Fruit fly (Drosophila melanogaster) whole organism, embryonic: Measurements from ENCODE around the gene CG6800.

Experiments used
- Abd-B ChIP-seq: fragments of 200-800 bp; sonication (Bioruptor generic); optimal IDR thresholded peaks from 2 replicates; lab custom pipeline; 2018; ENCODE audit warnings: missing biosample characterization, mild to moderate bottlenecking, missing genetic modification characterization, moderate library complexity
- Asciz ChIP-seq: fragments of 200-800 bp; sonication (Bioruptor generic); optimal IDR thresholded peaks from 2 replicates; lab custom pipeline; 2017; ENCODE audit warnings: missing biosample characterization, mild to moderate bottlenecking, missing genetic modification characterization, missing genetic modification reagents
- CG10565 ChIP-seq: fragments of 200-800 bp; sonication (Bioruptor generic); optimal IDR thresholded peaks from 3 replicates; lab custom pipeline; 2016; ENCODE audit warnings: missing biosample characterization, mild to moderate bottlenecking, missing genetic modification characterization
- CG12236 ChIP-seq: fragments of 200-800 bp; sonication (Bioruptor generic); optimal IDR thresholded peaks from 2 replicates; lab custom pipeline; 2016; ENCODE audit warnings: missing biosample characterization, missing genetic modification characterization
- CG12391 ChIP-seq: fragments of 200-800 bp; sonication (Bioruptor generic); optimal IDR thresholded peaks from 3 replicates; lab custom pipeline; 2018; ENCODE audit warnings: missing biosample characterization, mild to moderate bottlenecking, missing genetic modification characterization, moderate library complexity
- CG12942 ChIP-seq: fragments of 200-800 bp; sonication (Bioruptor generic); optimal IDR thresholded peaks from 3 replicates; lab custom pipeline; 2016; ENCODE audit warnings: missing biosample characterization, missing genetic modification characterization
- CG15269 ChIP-seq: fragments of 200-800 bp; sonication (Bioruptor generic); optimal IDR thresholded peaks from 2 replicates; lab custom pipeline; 2018; ENCODE audit warnings: missing biosample characterization, mild to moderate bottlenecking, missing genetic modification characterization, moderate library complexity
- CG18262 ChIP-seq: fragments of 200-800 bp; optimal IDR thresholded peaks from 3 replicates; lab custom pipeline; 2019; ENCODE audit warnings: missing biosample characterization, mild to moderate bottlenecking, missing genetic modification characterization, moderate library complexity
- CG18764 ChIP-seq: fragments of 200-800 bp; sonication (Bioruptor generic); optimal IDR thresholded peaks from 3 replicates; lab custom pipeline; 2016; ENCODE audit warnings: missing biosample characterization, missing genetic modification characterization
- CG2199 ChIP-seq: fragments of 200-800 bp; sonication (Bioruptor generic); IDR thresholded peaks from 3 replicates; pipeline ENCODE4 v1.3.6; 2022; ENCODE audit warnings: missing biosample characterization, missing genetic modification characterization
- CG2712 ChIP-seq: fragments of 200-800 bp; optimal IDR thresholded peaks from 3 replicates; lab custom pipeline; 2019; ENCODE audit warnings: missing biosample characterization, mild to moderate bottlenecking, missing genetic modification characterization, moderate library complexity
- CG2875 ChIP-seq: fragments of 200-800 bp; sonication (Bioruptor generic); optimal IDR thresholded peaks from 2 replicates; lab custom pipeline; 2017; ENCODE audit warnings: missing biosample characterization, mild to moderate bottlenecking, missing genetic modification characterization, missing genetic modification reagents
- CG31224 ChIP-seq: fragments of 200-800 bp; sonication (Bioruptor generic); IDR thresholded peaks from 2 replicates; pipeline ENCODE4 v1.3.6; 2022; ENCODE audit warnings: missing biosample characterization, missing genetic modification characterization
- CG3163 ChIP-seq: fragments of 200-800 bp; sonication (Bioruptor generic); optimal IDR thresholded peaks from 3 replicates; lab custom pipeline; 2016; ENCODE audit warnings: missing biosample characterization, missing genetic modification characterization
- CG3407 ChIP-seq: fragments of 200-800 bp; sonication (Bioruptor generic); optimal IDR thresholded peaks from 2 replicates; lab custom pipeline; 2018; ENCODE audit warnings: missing biosample characterization, mild to moderate bottlenecking, missing genetic modification characterization
- CG6654 ChIP-seq: fragments of 200-800 bp; sonication (Bioruptor generic); optimal IDR thresholded peaks from 2 replicates; lab custom pipeline; 2017; ENCODE audit warnings: missing biosample characterization, mild to moderate bottlenecking, missing genetic modification characterization
- CG8359 ChIP-seq: fragments of 200-800 bp; sonication (Bioruptor generic); optimal IDR thresholded peaks from 2 replicates; lab custom pipeline; 2017; ENCODE audit warnings: missing biosample characterization, mild to moderate bottlenecking, missing genetic modification characterization, borderline replicate concordance
- CG8924 ChIP-seq: fragments of 200-800 bp; optimal IDR thresholded peaks from 3 replicates; lab custom pipeline; 2019; ENCODE audit warnings: missing biosample characterization, mild to moderate bottlenecking, missing genetic modification characterization, moderate library complexity
- CTCF ChIP-seq: fragments of 200-800 bp; sonication (Bioruptor generic); optimal IDR thresholded peaks from 2 replicates; lab custom pipeline; 2017; ENCODE audit warnings: missing biosample characterization, mild to moderate bottlenecking, missing genetic modification characterization, moderate library complexity
- Deaf1 ChIP-seq: fragments of 200-800 bp; optimal IDR thresholded peaks from 3 replicates; lab custom pipeline; 2019; ENCODE audit warnings: missing biosample characterization, mild to moderate bottlenecking, missing genetic modification characterization, moderate library complexity
- Drgx ChIP-seq: fragments of 200-800 bp; sonication (Bioruptor generic); IDR thresholded peaks from 2 replicates; pipeline ENCODE4 v1.3.6; 2022; ENCODE audit warnings: missing biosample characterization, missing genetic modification characterization
- E2f2 ChIP-seq: fragments of 200-800 bp; sonication (Bioruptor generic); IDR thresholded peaks from 2 replicates; pipeline ENCODE4 v1.3.6; 2022; ENCODE audit warnings: missing biosample characterization, missing genetic modification characterization
- GATAe ChIP-seq: fragments of 200-800 bp; sonication (Bioruptor generic); conservative IDR thresholded peaks from 2 replicates; pipeline ENCODE4 v1.3.6; 2022; ENCODE audit warnings: missing biosample characterization, missing genetic modification characterization
- H2.0 ChIP-seq: fragments of 200-800 bp; sonication (Bioruptor generic); IDR thresholded peaks from 2 replicates; pipeline ENCODE4 v1.3.6; 2022; ENCODE audit warnings: missing biosample characterization, missing genetic modification characterization
- HLH4C ChIP-seq: fragments of 200-800 bp; sonication (Bioruptor generic); IDR thresholded peaks from 3 replicates; pipeline ENCODE4 v1.3.6; 2022; ENCODE audit warnings: missing biosample characterization, missing genetic modification characterization; ENCODE audit not compliant: partially characterized antibody
- Hr51 ChIP-seq, 2 experiments: fragments of 200-800 bp; sonication (Bioruptor generic); optimal IDR thresholded peaks; 2 replicates in 1 of 2; 3 replicates in 1 of 2; lab custom pipeline; 2016 to 2018; ENCODE audit warnings: missing biosample characterization in 2 of 2, missing genetic modification characterization in 2 of 2, mild to moderate bottlenecking in 1 of 2, moderate library complexity in 1 of 2
- Jarid2 ChIP-seq: fragments of 200-800 bp; sonication (Bioruptor generic); optimal IDR thresholded peaks from 3 replicates; lab custom pipeline; 2017; ENCODE audit warnings: mild to moderate bottlenecking, missing biosample characterization, missing genetic modification reagents, missing genetic modification characterization
- Med ChIP-seq: fragments of 200-800 bp; sonication (Bioruptor generic); peaks from one replicate; lab custom pipeline; 2016; ENCODE audit warnings: missing biosample characterization, missing genetic modification characterization, mild to moderate bottlenecking, inconsistent platforms, moderate library complexity
- Pdp1 ChIP-seq, 2 experiments: fragments of 200-800 bp; sonication (Bioruptor generic); optimal IDR thresholded peaks; 3 replicates each; lab custom pipeline; 2016; ENCODE audit warnings: missing biosample characterization in 2 of 2, missing genetic modification characterization in 2 of 2, mild to moderate bottlenecking in 1 of 2, moderate library complexity in 1 of 2
- Rx ChIP-seq: fragments of 200-800 bp; sonication (Bioruptor generic); IDR thresholded peaks from 2 replicates; pipeline ENCODE4 v1.3.6; 2022; ENCODE audit warnings: missing biosample characterization, missing genetic modification characterization
- Taf1 ChIP-seq: fragments of 200-800 bp; sonication (Bioruptor generic); IDR thresholded peaks from 2 replicates; pipeline ENCODE4 v1.3.6; 2022; ENCODE audit warnings: missing biosample characterization, missing genetic modification characterization
- ap ChIP-seq: fragments of 200-800 bp; sonication (Bioruptor generic); IDR thresholded peaks from 2 replicates; pipeline ENCODE4 v1.3.6; 2022; ENCODE audit warnings: missing biosample characterization, missing genetic modification characterization
- ara ChIP-seq: fragments of 200-800 bp; sonication (Bioruptor generic); IDR thresholded peaks from 2 replicates; pipeline ENCODE4 v1.3.6; 2022; ENCODE audit warnings: missing biosample characterization, missing genetic modification characterization
- az2 ChIP-seq: fragments of 200-800 bp; sonication (Bioruptor generic); optimal IDR thresholded peaks from 3 replicates; lab custom pipeline; 2016; ENCODE audit warnings: missing biosample characterization, missing genetic modification characterization
- cwo ChIP-seq: fragments of 200-800 bp; sonication (Bioruptor generic); optimal IDR thresholded peaks from 3 replicates; lab custom pipeline; 2017; ENCODE audit warnings: missing biosample characterization, missing genetic modification characterization, mild to moderate bottlenecking, moderate library complexity, missing genetic modification reagents
- fd3F ChIP-seq: fragments of 200-800 bp; sonication (Bioruptor generic); optimal IDR thresholded peaks from 2 replicates; lab custom pipeline; 2018; ENCODE audit warnings: missing biosample characterization, mild to moderate bottlenecking, missing genetic modification characterization, moderate library complexity
- fd64A ChIP-seq: fragments of 200-800 bp; sonication (Bioruptor generic); optimal IDR thresholded peaks from 3 replicates; lab custom pipeline; 2018; ENCODE audit warnings: missing biosample characterization, mild to moderate bottlenecking, missing genetic modification characterization
- grau ChIP-seq: fragments of 200-800 bp; optimal IDR thresholded peaks from 3 replicates; lab custom pipeline; 2019; ENCODE audit warnings: missing biosample characterization, mild to moderate bottlenecking, missing genetic modification characterization, moderate library complexity
- knrl ChIP-seq: fragments of 200-800 bp; sonication (Bioruptor generic); IDR thresholded peaks from 3 replicates; pipeline ENCODE4 v1.3.6; 2022; ENCODE audit warnings: missing biosample characterization, missing genetic modification characterization; ENCODE audit not compliant: partially characterized antibody
- nmo ChIP-seq: fragments of 200-800 bp; sonication (Bioruptor generic); optimal IDR thresholded peaks from 2 replicates; lab custom pipeline; 2018; ENCODE audit warnings: missing biosample characterization, mild to moderate bottlenecking, missing genetic modification characterization, moderate library complexity
- nom ChIP-seq: fragments of 200-800 bp; sonication (Bioruptor generic); optimal IDR thresholded peaks from 2 replicates; lab custom pipeline; 2017; ENCODE audit warnings: missing biosample characterization, missing genetic modification characterization, mild to moderate bottlenecking, moderate library complexity, missing genetic modification reagents
- oc ChIP-seq: fragments of 200-800 bp; sonication (Bioruptor generic); optimal IDR thresholded peaks from 2 replicates; lab custom pipeline; 2018; ENCODE audit warnings: missing biosample characterization, mild to moderate bottlenecking, missing genetic modification characterization, moderate library complexity
- pros ChIP-seq: fragments of 200-800 bp; sonication (Bioruptor generic); optimal IDR thresholded peaks from 3 replicates; lab custom pipeline; 2019; ENCODE audit warnings: missing biosample characterization, mild to moderate bottlenecking, missing genetic modification characterization, moderate library complexity
- repo ChIP-seq: fragments of 200-800 bp; sonication (Bioruptor generic); optimal IDR thresholded peaks from 2 replicates; lab custom pipeline; 2016; ENCODE audit warnings: missing biosample characterization, missing genetic modification characterization
- salm ChIP-seq: fragments of 200-800 bp; sonication (Bioruptor generic); optimal IDR thresholded peaks from 2 replicates; lab custom pipeline; 2018; ENCODE audit warnings: missing biosample characterization, mild to moderate bottlenecking, missing genetic modification characterization
- scrt ChIP-seq: fragments of 200-800 bp; sonication (Bioruptor generic); optimal IDR thresholded peaks from 2 replicates; lab custom pipeline; 2018; ENCODE audit warnings: missing biosample characterization, mild to moderate bottlenecking, missing genetic modification characterization, moderate library complexity
- slou ChIP-seq: fragments of 200-800 bp; sonication (Bioruptor generic); optimal IDR thresholded peaks from 3 replicates; lab custom pipeline; 2016; ENCODE audit warnings: missing biosample characterization, missing genetic modification characterization
- ssp ChIP-seq: fragments of 200-800 bp; sonication (Bioruptor generic); IDR thresholded peaks from 2 replicates; pipeline ENCODE4 v1.3.6; 2022; ENCODE audit warnings: missing biosample characterization, missing genetic modification characterization
- sug ChIP-seq: fragments of 200-800 bp; optimal IDR thresholded peaks from 2 replicates; lab custom pipeline; 2019; ENCODE audit warnings: missing biosample characterization, mild to moderate bottlenecking, missing genetic modification characterization, moderate library complexity
- tap ChIP-seq: fragments of 200-800 bp; optimal IDR thresholded peaks from 3 replicates; lab custom pipeline; 2019; ENCODE audit warnings: missing biosample characterization, mild to moderate bottlenecking, missing genetic modification characterization, moderate library complexity
- z ChIP-seq: fragments of 200-800 bp; sonication (Bioruptor generic); IDR thresholded peaks from 3 replicates; pipeline ENCODE4 v1.3.6; 2022; ENCODE audit warnings: missing biosample characterization, missing genetic modification characterization

CG6800 gene

dm6 chr3R:21739750-21740319 is 36.1 kb upstream of the CG6800 start, which contains the start of gene CG5849 (continued):
- TF ChIP-seq pros (GFP tag; lab: Kevin White, UChicago) (peak; percentile 29), CG3407 (no peak), Hr51 (GFP tag; optimal IDR thresholded peaks at IDR 0.05; lab: Kevin White, UChicago) (no peak), CG31224 (GFP tag; lab: Robert Waterston, UW) (no peak), Abd-B (GFP tag; lab: Kevin White, UChicago) (no peak), slou (GFP tag; lab: Kevin White, UChicago) (no peak), grau (tag; lab: Kevin White, UChicago) (no peak), ap (GFP tag; lab: Robert Waterston, UW) (no peak), CG18262 (tag; lab: Kevin White, UChicago) (no peak), HLH4C (no peak), CG6654 (no peak), E2f2 (GFP tag; lab: Robert Waterston, UW) (no peak), scrt (no peak), cwo (GFP tag; lab: Kevin White, UChicago) (no peak), Pdp1 (GFP tag; optimal IDR thresholded peaks at IDR 0.05; lab: Kevin White, UChicago) (peak in 1 of 2 experiments; percentile 68), tap (tag; lab: Kevin White, UChicago) (no peak), Drgx (no peak), CG18764 (GFP tag; lab: Kevin White, UChicago) (no peak), CG8924 (tag; lab: Kevin White, UChicago) (no peak), nmo (GFP tag; lab: Kevin White, UChicago) (no peak), fd3F (GFP tag; lab: Kevin White, UChicago) (no peak), ara (GFP tag; lab: Robert Waterston, UW) (no peak), Rx (no peak), Jarid2 (GFP tag; lab: Kevin White, UChicago) (peak; percentile 80), Med (GFP tag; lab: Kevin White, UChicago) (peak; percentile 50), az2 (GFP tag; lab: Kevin White, UChicago) (no peak), CG3163 (GFP tag; lab: Kevin White, UChicago) (no peak), nom (GFP tag; lab: Kevin White, UChicago) (no peak), CG10565 (GFP tag; lab: Kevin White, UChicago) (no peak), knrl (GFP tag; lab: Robert Waterston, UW) (no peak), ssp (GFP tag; lab: Robert Waterston, UW) (no peak), CG12236 (GFP tag; lab: Kevin White, UChicago) (no peak), CG15269 (tag; lab: Kevin White, UChicago) (no peak), CG2875 (GFP tag; lab: Kevin White, UChicago) (no peak), CG2712 (no peak), Taf1 (GFP tag; lab: Robert Waterston, UW) (no peak), CTCF (no peak), Deaf1 (tag; lab: Kevin White, UChicago) (peak; percentile 10), oc (tag; lab: Kevin White, UChicago) (no peak), CG8359 (GFP tag; lab: Kevin White, UChicago) (no peak), H2.0 (no peak), CG12391 (no peak), GATAe (peak; percentile 68), fd64A (no peak), Asciz (no peak), repo (GFP tag; lab: Kevin White, UChicago) (no peak), CG2199 (GFP tag; lab: Robert Waterston, UW) (no peak), CG12942 (GFP tag; lab: Kevin White, UChicago) (no peak), sug (tag; lab: Kevin White, UChicago) (peak; percentile 29), salm (tag; lab: Kevin White, UChicago) (no peak), z (peak; percentile 92)
